Fruit fly (Drosophila melanogaster): ENCODE measurements around the gene CG15478.

- TF ChIP-seq kay (GFP tag; ENCODE audit: borderline replicate concordance) (peak; percentile 61), CG5204 (GFP tag; optimal IDR thresholded peaks at IDR 0.05) (peak; percentile 84), CG7045 (GFP tag; optimal IDR thresholded peaks at IDR 0.05) (peak; percentile 92)
Observed at dm6 chrX:7698000-7698896, 19.5 kb downstream of the CG15478 start.
